Worm (Caenorhabditis elegans) whole organism, early embryonic: Measurements from ENCODE around the gene str-256.

Experiments used
- B0310.2 ChIP-seq: sonication (generic microtip); optimal IDR thresholded peaks from 2 replicates; lab custom pipeline; 2016; ENCODE audit warnings: mild to moderate bottlenecking, missing genetic modification characterization, missing compliant biosample characterization
- F13C5.2 ChIP-seq: sonication (generic microtip); optimal IDR thresholded peaks from 2 replicates; lab custom pipeline; 2017; ENCODE audit warnings: mild to moderate bottlenecking, missing genetic modification characterization, inconsistent platforms, missing compliant biosample characterization
- aly-1 ChIP-seq: sonication (generic microtip); optimal IDR thresholded peaks from 2 replicates; lab custom pipeline; 2016; ENCODE audit warnings: missing genetic modification characterization, missing compliant biosample characterization
- ama-1 ChIP-seq: fragments of 150-350 bp; optimal IDR thresholded peaks from 2 replicates; lab custom pipeline; 2014
- ceh-13 ChIP-seq: fragments of 200-800 bp; sonication (Bioruptor generic); optimal IDR thresholded peaks from 2 replicates; lab custom pipeline; 2018; ENCODE audit warnings: mild to moderate bottlenecking, missing genetic modification characterization, missing compliant biosample characterization
- ceh-36 ChIP-seq: sonication (generic microtip); optimal IDR thresholded peaks from 2 replicates; lab custom pipeline; 2016; ENCODE audit warnings: missing genetic modification characterization, inconsistent platforms, missing compliant biosample characterization
- ets-7 ChIP-seq: sonication (generic microtip); optimal IDR thresholded peaks from 2 replicates; lab custom pipeline; 2016; ENCODE audit warnings: missing genotype, missing genetic modification characterization, missing compliant biosample characterization
- flt-1 ChIP-seq: fragments of 200-800 bp; sonication (Bioruptor generic); IDR thresholded peaks from 2 replicates; pipeline ENCODE4 v1.3.6; 2022; ENCODE audit warnings: missing genetic modification characterization, missing compliant biosample characterization
- hmbx-1 ChIP-seq: sonication (generic microtip); optimal IDR thresholded peaks from 2 replicates; lab custom pipeline; 2016; ENCODE audit warnings: mild to moderate bottlenecking, missing genetic modification characterization, missing compliant biosample characterization
- hmg-4 ChIP-seq: fragments of 200-800 bp; sonication (Bioruptor generic); optimal IDR thresholded peaks from 2 replicates; lab custom pipeline; 2018; ENCODE audit warnings: mild to moderate bottlenecking, missing genetic modification characterization, missing compliant biosample characterization
- hnd-1 ChIP-seq: sonication (generic microtip); optimal IDR thresholded peaks from 2 replicates; lab custom pipeline; 2016; ENCODE audit warnings: missing genetic modification characterization, missing compliant biosample characterization
- pes-1 ChIP-seq: fragments of 200-800 bp; sonication (Bioruptor generic); IDR thresholded peaks from 2 replicates; pipeline ENCODE4 v1.3.6; 2022; ENCODE audit warnings: missing genetic modification reagents, missing genetic modification characterization, missing compliant biosample characterization
- scrt-1 ChIP-seq: fragments of 200-800 bp; sonication (Bioruptor generic); IDR thresholded peaks from 2 replicates; pipeline ENCODE4 v1.3.6; 2022; ENCODE audit warnings: missing genetic modification characterization, missing compliant biosample characterization
- sea-1 ChIP-seq: fragments of 200-800 bp; sonication (Bioruptor generic); conservative IDR thresholded peaks from 2 replicates; pipeline ENCODE4 v1.3.6; 2022; ENCODE audit warnings: missing genetic modification characterization, missing compliant biosample characterization
- tbx-11 ChIP-seq: fragments of 200-800 bp; sonication (Bioruptor generic); IDR thresholded peaks from 2 replicates; pipeline ENCODE4 v1.3.6; 2022; ENCODE audit warnings: missing genetic modification characterization, missing compliant biosample characterization
- tbx-37 ChIP-seq: fragments of 200-800 bp; sonication (Bioruptor generic); conservative IDR thresholded peaks from 2 replicates; pipeline ENCODE4 v1.3.6; 2022; ENCODE audit warnings: missing genetic modification reagents, missing genetic modification characterization, missing compliant biosample characterization
- tra-4 ChIP-seq: sonication (generic microtip); optimal IDR thresholded peaks from 2 replicates; lab custom pipeline; 2017; ENCODE audit warnings: missing genetic modification characterization, missing compliant biosample characterization

The str-256 gene

ce11 chrV:465355-465754 lies 35.8 kb downstream of the str-256 start:
- TF ChIP-seq B0310.2 (tag; lab: Kevin White, UChicago) = no peak

- TF ChIP-seq ets-7 (tag; lab: Kevin White, UChicago) (no peak), aly-1 (no peak), flt-1 (GFP tag; lab: Robert Waterston, UW) (no peak), ama-1 (lab: Kevin White, UChicago) (no peak), ceh-13 (GFP tag; lab: Kevin White, UChicago) (no peak), B0310.2 (tag; lab: Kevin White, UChicago) (no peak), tbx-37 (GFP tag; lab: Robert Waterston, UW) (no peak), hmg-4 (no peak), tbx-11 (no peak), ceh-36 (tag; lab: Kevin White, UChicago) (no peak), tra-4 (tag; lab: Kevin White, UChicago) (no peak), scrt-1 (GFP tag; lab: Robert Waterston, UW) (no peak), pes-1 (no peak), hmbx-1 (no peak), hnd-1 (tag; lab: Kevin White, UChicago) (no peak), F13C5.2 (tag; lab: Kevin White, UChicago) (no peak), sea-1 (no peak)
Measured at ce11 chrV:464800-465199, 36.3 kb downstream of the str-256 start, which contains the start of gene nhr-201. Gene nhr-201 (plus strand): TSS chrV:464828.

ce11 chrV:462263-462662 lies 38.9 kb downstream of the str-256 start, which contains the start of gene nhr-202:
Gene nhr-202 (plus strand): TSS chrV:462588.
- no peak for TF ChIP-seq B0310.2 (tag; lab: Kevin White, UChicago)
- no peak for TF ChIP-seq pes-1
- TF ChIP-seq flt-1 (GFP tag; lab: Robert Waterston, UW) = no peak
- no peak for TF ChIP-seq tra-4 (tag; lab: Kevin White, UChicago)
- no peak for TF ChIP-seq scrt-1 (GFP tag; lab: Robert Waterston, UW)
- TF ChIP-seq sea-1 = no peak
- TF ChIP-seq F13C5.2 (tag; lab: Kevin White, UChicago) = no peak
- no peak for TF ChIP-seq ceh-13 (GFP tag; lab: Kevin White, UChicago)
- no peak for TF ChIP-seq hmbx-1
- TF ChIP-seq tbx-37 (GFP tag; lab: Robert Waterston, UW) = no peak
- TF ChIP-seq hmg-4 = no peak

- no peak for TF ChIP-seq sea-1
- TF ChIP-seq F13C5.2 (tag; lab: Kevin White, UChicago) = no peak
- no peak for TF ChIP-seq hmbx-1
- no peak for TF ChIP-seq ceh-36 (tag; lab: Kevin White, UChicago)
- no peak for TF ChIP-seq hmg-4
Measured at ce11 chrV:459464-459863, 41.7 kb downstream of the str-256 start, which contains the start of gene nhr-203. Gene nhr-203 (plus strand): TSS chrV:459795.

- TF ChIP-seq pes-1 (no peak), B0310.2 (tag; lab: Kevin White, UChicago) (no peak), ets-7 (tag; lab: Kevin White, UChicago) (no peak), flt-1 (GFP tag; lab: Robert Waterston, UW) (no peak), ama-1 (lab: Kevin White, UChicago) (no peak), scrt-1 (GFP tag; lab: Robert Waterston, UW) (no peak), ceh-36 (tag; lab: Kevin White, UChicago) (no peak), aly-1 (no peak), hmbx-1 (no peak), tbx-11 (no peak), hnd-1 (tag; lab: Kevin White, UChicago) (no peak), tbx-37 (GFP tag; lab: Robert Waterston, UW) (no peak), tra-4 (tag; lab: Kevin White, UChicago) (no peak)
Measured at ce11 chrV:457839-458238, 43.3 kb downstream of the str-256 start.

- TF ChIP-seq tbx-37 (GFP tag; lab: Robert Waterston, UW) = no peak
- no peak for TF ChIP-seq scrt-1 (GFP tag; lab: Robert Waterston, UW)
- no peak for TF ChIP-seq tbx-11
- TF ChIP-seq hmbx-1 = no peak
- no peak for TF ChIP-seq flt-1 (GFP tag; lab: Robert Waterston, UW)
- TF ChIP-seq tra-4 (tag; lab: Kevin White, UChicago) = no peak
- TF ChIP-seq aly-1 = no peak
- no peak for TF ChIP-seq B0310.2 (tag; lab: Kevin White, UChicago)
- TF ChIP-seq sea-1 = no peak
Measured at ce11 chrV:453569-453968, 47.6 kb downstream of the str-256 start, which contains the start of gene nhr-98. Gene nhr-98 (plus strand): TSS chrV:453869.

- TF ChIP-seq hnd-1 (tag; lab: Kevin White, UChicago) (no peak), sea-1 (no peak), flt-1 (GFP tag; lab: Robert Waterston, UW) (no peak), hmg-4 (no peak), pes-1 (no peak), F13C5.2 (tag; lab: Kevin White, UChicago) (no peak), ama-1 (lab: Kevin White, UChicago) (no peak), tbx-11 (no peak), ets-7 (tag; lab: Kevin White, UChicago) (no peak), ceh-13 (GFP tag; lab: Kevin White, UChicago) (no peak), aly-1 (no peak), scrt-1 (GFP tag; lab: Robert Waterston, UW) (no peak), B0310.2 (tag; lab: Kevin White, UChicago) (no peak), tra-4 (tag; lab: Kevin White, UChicago) (no peak), ceh-36 (tag; lab: Kevin White, UChicago) (no peak), tbx-37 (GFP tag; lab: Robert Waterston, UW) (no peak), hmbx-1 (no peak)
Measured at ce11 chrV:450757-451501, 50.2 kb downstream of the str-256 start, which contains the start of gene nhr-123. Gene nhr-123 (plus strand): TSS chrV:451451.
